Fruit fly (Drosophila melanogaster) whole organism, pupa: ENCODE measurements around the gene Vps52.
A peak's percentile ranks its signal among the peaks of the same experiment; 100 is the strongest.

ENCODE experiments used
- CG10348 ChIP-seq: fragments of 200-800 bp; sonication (Bioruptor generic); IDR thresholded peaks from 2 replicates; pipeline ENCODE4 v1.3.6; 2022; ENCODE audit warnings: missing biosample characterization, missing genetic modification characterization
- CG12605 ChIP-seq: fragments of 200-800 bp; sonication (Bioruptor generic); IDR thresholded peaks from 2 replicates; pipeline ENCODE4 v1.3.6; 2022; ENCODE audit warnings: missing biosample characterization, missing genetic modification characterization
- CG13204 ChIP-seq: fragments of 200-800 bp; sonication (Bioruptor generic); optimal IDR thresholded peaks from 2 replicates; lab custom pipeline; 2018; ENCODE audit warnings: missing biosample characterization, mild to moderate bottlenecking, missing genetic modification characterization, moderate library complexity
- CG14655 ChIP-seq: fragments of 200-800 bp; sonication (Bioruptor generic); optimal IDR thresholded peaks from 3 replicates; lab custom pipeline; 2017; ENCODE audit warnings: mild to moderate bottlenecking, missing biosample characterization, missing genetic modification reagents, missing genetic modification characterization
- CG15710 ChIP-seq: fragments of 200-800 bp; sonication (Bioruptor generic); optimal IDR thresholded peaks from 2 replicates; lab custom pipeline; 2018; ENCODE audit warnings: missing biosample characterization, mild to moderate bottlenecking, missing genetic modification characterization, moderate library complexity
- CG17806 ChIP-seq: fragments of 200-800 bp; sonication (Bioruptor generic); optimal IDR thresholded peaks from 2 replicates; lab custom pipeline; 2018; ENCODE audit warnings: missing biosample characterization, mild to moderate bottlenecking, missing genetic modification characterization, moderate library complexity
- CG32121 ChIP-seq: fragments of 200-800 bp; sonication (Bioruptor generic); IDR thresholded peaks from 2 replicates; pipeline ENCODE4 v1.3.6; 2022; ENCODE audit warnings: missing biosample characterization, missing genetic modification characterization
- CG34367 ChIP-seq: fragments of 200-800 bp; sonication (Bioruptor generic); optimal IDR thresholded peaks from 2 replicates; lab custom pipeline; 2018; ENCODE audit warnings: missing biosample characterization, mild to moderate bottlenecking, missing genetic modification characterization
- CG4496 ChIP-seq: fragments of 200-800 bp; sonication (Bioruptor generic); IDR thresholded peaks from 3 replicates; pipeline ENCODE4 v1.3.6; 2022; ENCODE audit warnings: missing biosample characterization, missing genetic modification characterization
- CG8159 ChIP-seq: fragments of 200-800 bp; sonication (Bioruptor generic); optimal IDR thresholded peaks from 3 replicates; lab custom pipeline; 2018; ENCODE audit warnings: missing biosample characterization, mild to moderate bottlenecking, missing genetic modification characterization, moderate library complexity
- CG8301 ChIP-seq: fragments of 200-800 bp; sonication (Bioruptor generic); optimal IDR thresholded peaks from 2 replicates; lab custom pipeline; 2018; ENCODE audit warnings: missing biosample characterization, mild to moderate bottlenecking, missing genetic modification characterization
- CG9948 ChIP-seq: fragments of 200-800 bp; sonication (Bioruptor generic); optimal IDR thresholded peaks from 2 replicates; lab custom pipeline; 2018; ENCODE audit warnings: missing biosample characterization, mild to moderate bottlenecking, missing genetic modification characterization, moderate library complexity
- D1 ChIP-seq: fragments of 200-800 bp; sonication (Bioruptor generic); optimal IDR thresholded peaks from 2 replicates; lab custom pipeline; 2018; ENCODE audit warnings: missing biosample characterization, mild to moderate bottlenecking, missing genetic modification characterization, moderate library complexity
- EcR ChIP-seq: fragments of 200-800 bp; sonication (Bioruptor generic); optimal IDR thresholded peaks from 3 replicates; lab custom pipeline; 2019; ENCODE audit warnings: missing biosample characterization, missing genetic modification characterization, mild to moderate bottlenecking, moderate library complexity, missing genetic modification reagents
- Ets98B ChIP-seq: fragments of 200-800 bp; sonication (Bioruptor generic); IDR thresholded peaks from 2 replicates; pipeline ENCODE4 v1.3.6; 2022; ENCODE audit warnings: missing biosample characterization, missing genetic modification characterization
- Pif1A ChIP-seq: fragments of 200-800 bp; sonication (Bioruptor generic); optimal IDR thresholded peaks from 3 replicates; lab custom pipeline; 2016; ENCODE audit warnings: missing biosample characterization, missing genetic modification characterization
- Pif1B ChIP-seq: fragments of 200-800 bp; sonication (Bioruptor generic); optimal IDR thresholded peaks from 3 replicates; lab custom pipeline; 2016; ENCODE audit warnings: missing biosample characterization, missing genetic modification characterization
- Snoo ChIP-seq: fragments of 200-800 bp; sonication (Bioruptor generic); optimal IDR thresholded peaks from 3 replicates; lab custom pipeline; 2017; ENCODE audit warnings: missing biosample characterization, mild to moderate bottlenecking, missing genetic modification characterization, inconsistent platforms
- fd96Ca ChIP-seq: fragments of 200-800 bp; sonication (Bioruptor generic); IDR thresholded peaks from 3 replicates; pipeline ENCODE4 v1.3.6; 2022; ENCODE audit warnings: missing biosample characterization, missing genetic modification characterization
- gl ChIP-seq: fragments of 200-800 bp; sonication (Bioruptor generic); optimal IDR thresholded peaks from 2 replicates; lab custom pipeline; 2018; ENCODE audit warnings: missing biosample characterization, mild to moderate bottlenecking, missing genetic modification characterization
- rn ChIP-seq: fragments of 200-800 bp; sonication (Bioruptor generic); IDR thresholded peaks from 2 replicates; pipeline ENCODE4 v1.3.6; 2022; ENCODE audit warnings: missing biosample characterization, missing genetic modification characterization

Vps52 gene

dm6 chr2L:5479128-5479527, 44.6 kb downstream of the Vps52 start:
- no peak; the same call in 2 of the 3 replicates for TF ChIP-seq CG4496 (GFP tag; lab: Robert Waterston, UW)
- no peak for TF ChIP-seq fd96Ca (GFP tag; lab: Robert Waterston, UW)
- peak; percentile 59 for TF ChIP-seq CG34367 (tag; lab: Kevin White, UChicago)
- no peak for TF ChIP-seq gl (tag; lab: Kevin White, UChicago)
- peak; percentile 38 for TF ChIP-seq CG8301
- TF ChIP-seq CG13204: peak; percentile 51
- no peak for TF ChIP-seq D1 (tag; lab: Kevin White, UChicago)
- peak; percentile 79 for TF ChIP-seq CG15710
- TF ChIP-seq Pif1B (GFP tag; lab: Kevin White, UChicago): peak; percentile 39
- TF ChIP-seq CG12605: no peak
- TF ChIP-seq CG10348: no peak
- peak; percentile 77 for TF ChIP-seq CG8159
- TF ChIP-seq Ets98B (GFP tag; lab: Robert Waterston, UW): 0 out of 2 replicates have a peak, but pooled peaks have one; percentile 24
- peak; percentile 34; the same call in 1 of the 2 replicates for TF ChIP-seq CG32121 (GFP tag; lab: Robert Waterston, UW)
- 0 out of 2 replicates have a peak, but pooled peaks have one; percentile 5 for TF ChIP-seq rn
- TF ChIP-seq CG14655 (GFP tag; lab: Kevin White, UChicago): peak; percentile 65
- peak; percentile 77 for TF ChIP-seq CG17806 (tag; lab: Kevin White, UChicago)
- TF ChIP-seq CG9948 (tag; lab: Kevin White, UChicago): peak; percentile 75
- TF ChIP-seq EcR (GFP tag; lab: Kevin White, UChicago): no peak
- TF ChIP-seq Pif1A (GFP tag; lab: Kevin White, UChicago): peak; percentile 4
- TF ChIP-seq Snoo (tag; lab: Kevin White, UChicago): no peak

- no peak for TF ChIP-seq CG10348
- peak; percentile 45 for TF ChIP-seq CG34367 (tag; lab: Kevin White, UChicago)
- peak; percentile 20 for TF ChIP-seq CG9948 (tag; lab: Kevin White, UChicago)
- TF ChIP-seq CG17806 (tag; lab: Kevin White, UChicago): peak; percentile 24
- no peak for TF ChIP-seq D1 (tag; lab: Kevin White, UChicago)
- peak; percentile 64 for TF ChIP-seq CG15710
- peak; percentile 79 for TF ChIP-seq CG8159
Measured at dm6 chr2L:5478273-5478672, 45.4 kb downstream of the Vps52 start.

dm6 chr2L:5476699-5477098, 47.0 kb downstream of the Vps52 start:
- TF ChIP-seq CG13204 (no peak), Pif1B (GFP tag; lab: Kevin White, UChicago) (no peak), CG34367 (tag; lab: Kevin White, UChicago) (no peak), EcR (GFP tag; lab: Kevin White, UChicago) (no peak), CG9948 (tag; lab: Kevin White, UChicago) (peak; percentile 25), CG8159 (peak; percentile 1), fd96Ca (GFP tag; lab: Robert Waterston, UW) (peak; percentile 85), Snoo (tag; lab: Kevin White, UChicago) (no peak), CG4496 (GFP tag; lab: Robert Waterston, UW) (peak; percentile 85), D1 (tag; lab: Kevin White, UChicago) (no peak), CG10348 (no peak), CG14655 (GFP tag; lab: Kevin White, UChicago) (peak; percentile 74), CG12605 (peak; percentile 36; the same call in 1 of the 2 replicates), CG8301 (peak; percentile 53), gl (tag; lab: Kevin White, UChicago) (no peak), CG15710 (no peak), CG32121 (GFP tag; lab: Robert Waterston, UW) (peak; percentile 61; the same call in 1 of the 2 replicates), Pif1A (GFP tag; lab: Kevin White, UChicago) (peak; percentile 60), rn (peak; percentile 65; the same call in 1 of the 2 replicates), CG17806 (tag; lab: Kevin White, UChicago) (no peak), Ets98B (GFP tag; lab: Robert Waterston, UW) (peak; percentile 68)

- TF ChIP-seq CG15710: no peak
- no peak for TF ChIP-seq Ets98B (GFP tag; lab: Robert Waterston, UW)
- no peak for TF ChIP-seq CG34367 (tag; lab: Kevin White, UChicago)
- TF ChIP-seq CG12605: no peak
- TF ChIP-seq CG10348: no peak
- no peak for TF ChIP-seq fd96Ca (GFP tag; lab: Robert Waterston, UW)
Measured at dm6 chr2L:5473880-5474446, 49.7 kb downstream of the Vps52 start.
